Worm (Caenorhabditis elegans) whole organism, L2 larva: ENCODE results near the gene srh-297.

ENCODE experiments used
- C34F6.9 ChIP-seq: fragments of 150-350 bp; optimal IDR thresholded peaks from 2 replicates; lab custom pipeline; 2014; ENCODE audit warnings: missing biosample characterization, missing genetic modification characterization
- R02D3.7 ChIP-seq: fragments of 150-350 bp; optimal IDR thresholded peaks from 2 replicates; lab custom pipeline; 2014; ENCODE audit warnings: missing biosample characterization, missing genetic modification characterization
- aly-2 ChIP-seq: fragments of 150-350 bp; optimal IDR thresholded peaks from 2 replicates; lab custom pipeline; 2014; ENCODE audit warnings: missing biosample characterization, missing genetic modification characterization
- ama-1 ChIP-seq: fragments of 150-350 bp; optimal IDR thresholded peaks from 2 replicates; lab custom pipeline; 2018; ENCODE audit warnings: inconsistent platforms
- elt-3 ChIP-seq: sonication (generic microtip); optimal IDR thresholded peaks from 2 replicates; lab custom pipeline; 2017; ENCODE audit warnings: missing biosample characterization, missing genetic modification characterization
- lsy-2 ChIP-seq, 2 experiments: fragments of 150-350 bp in 1 of 2; sonication (generic microtip) in 1 of 2; optimal IDR thresholded peaks; 2 replicates each; lab custom pipeline; 2014 to 2017; ENCODE audit warnings: missing biosample characterization in 2 of 2, missing genetic modification characterization in 2 of 2
- mdl-1 ChIP-seq, 2 experiments: fragments of 150-350 bp in 1 of 2; sonication (generic microtip) in 1 of 2; optimal IDR thresholded peaks; 2 replicates each; lab custom pipeline; 2017; ENCODE audit warnings: missing biosample characterization in 2 of 2, missing genetic modification characterization in 2 of 2
- nhr-129 ChIP-seq: fragments of 150-350 bp; optimal IDR thresholded peaks from 2 replicates; lab custom pipeline; 2014; ENCODE audit warnings: missing biosample characterization, missing genetic modification characterization
- nhr-237 ChIP-seq: fragments of 150-350 bp; optimal IDR thresholded peaks from 2 replicates; lab custom pipeline; 2014; ENCODE audit warnings: missing biosample characterization, missing genetic modification characterization
- nhr-6 ChIP-seq: fragments of 150-350 bp; optimal IDR thresholded peaks from 2 replicates; lab custom pipeline; 2014; ENCODE audit warnings: missing biosample characterization, missing genetic modification characterization
- unc-55 ChIP-seq: fragments of 150-350 bp; sonication (generic microtip); optimal IDR thresholded peaks from 3 replicates; lab custom pipeline; 2014; ENCODE audit warnings: missing biosample characterization, missing genetic modification reagents, missing genetic modification characterization
- unc-62 ChIP-seq: fragments of 150-350 bp; optimal IDR thresholded peaks from 2 replicates; lab custom pipeline; 2014; ENCODE audit warnings: missing biosample characterization, missing genetic modification reagents, missing genetic modification characterization
- zag-1 ChIP-seq: fragments of 150-350 bp; optimal IDR thresholded peaks from 2 replicates; lab custom pipeline; 2014; ENCODE audit warnings: missing biosample characterization, missing genetic modification characterization

DNA sequence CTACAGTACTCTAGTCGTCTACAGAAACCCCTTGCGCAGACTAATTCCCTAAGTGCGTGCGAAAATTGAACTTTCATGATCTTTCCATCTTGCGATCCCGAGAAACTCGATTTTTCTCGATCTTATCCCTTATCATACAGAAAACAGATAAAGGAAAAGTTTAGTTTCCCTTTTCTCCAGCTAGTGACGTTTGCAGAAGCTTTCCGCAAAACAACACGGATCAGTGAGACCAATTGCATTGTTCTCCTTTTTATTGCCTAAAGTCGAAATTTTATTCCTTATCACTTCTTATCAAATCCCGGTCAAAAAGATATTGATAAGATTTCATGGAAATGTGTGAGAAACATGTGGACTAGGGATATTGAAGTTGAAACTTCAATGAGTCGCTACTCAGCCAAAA lies 11.5 kb upstream of the srh-297 start:
- no peak for TF ChIP-seq R02D3.7
- TF ChIP-seq ama-1 (lab: Kevin White, UChicago), result no peak
- no peak for TF ChIP-seq zag-1 (tag; lab: Kevin White, UChicago)
- no peak for TF ChIP-seq mdl-1 (tag; optimal IDR thresholded peaks at IDR 0.05; lab: Kevin White, UChicago)
- no peak for TF ChIP-seq nhr-129 (tag; lab: Kevin White, UChicago)
- TF ChIP-seq nhr-6 (tag; lab: Kevin White, UChicago), result no peak
- no peak for TF ChIP-seq elt-3 (tag; lab: Kevin White, UChicago)
- no peak for TF ChIP-seq unc-55 (GFP tag; lab: Kevin White, UChicago)
- TF ChIP-seq C34F6.9 (tag; lab: Kevin White, UChicago), result no peak
- no peak for TF ChIP-seq unc-62 (GFP tag; lab: Kevin White, UChicago)
- TF ChIP-seq lsy-2 (tag; optimal IDR thresholded peaks at IDR 0.05; lab: Kevin White, UChicago), result no peak
- no peak for TF ChIP-seq aly-2 (tag; lab: Kevin White, UChicago)
- no peak for TF ChIP-seq nhr-237 (tag; lab: Kevin White, UChicago)
